Fruit fly (Drosophila melanogaster): ENCODE results near the gene CG43373.

CG43373 gene

dm6 chr3L:16533932-16534331 is 9.2 kb downstream of the CG43373 start (continued):
- TF ChIP-seq lab (GFP tag; optimal IDR thresholded peaks at IDR 0.05) (peak; percentile 85), Bteb2 (GFP tag; optimal IDR thresholded peaks at IDR 0.05) (peak; percentile 65), abd-A (tag; optimal IDR thresholded peaks at IDR 0.05) (peak; percentile 37), Sox102F (GFP tag; optimal IDR thresholded peaks at IDR 0.05) (peak; percentile 88), yki (optimal IDR thresholded peaks at IDR 0.05) (no peak), CG43689 (GFP tag; IDR thresholded peaks at IDR 0.05) (no peak), CG33213 (GFP tag; optimal IDR thresholded peaks at IDR 0.05) (peak; percentile 30), bowl (GFP tag; IDR thresholded peaks at IDR 0.05) (no peak), Hand (GFP tag; optimal IDR thresholded peaks at IDR 0.05) (peak; percentile 73), run (tag; optimal IDR thresholded peaks at IDR 0.05) (peak; percentile 61), PHDP (tag; optimal IDR thresholded peaks at IDR 0.05) (peak; percentile 88), CG12744 (GFP tag; optimal IDR thresholded peaks at IDR 0.05) (peak; percentile 62), CG5953 (GFP tag; IDR thresholded peaks at IDR 0.05) (0 out of 2 replicates have a peak, but pooled peaks have one; percentile 12), Antp (GFP tag; optimal IDR thresholded peaks at IDR 0.05) (peak; percentile 64), CG3065 (GFP tag; optimal IDR thresholded peaks at IDR 0.05) (peak; percentile 11), H2.0 (GFP tag; IDR thresholded peaks at IDR 0.05) (peak; percentile 61), prd (optimal IDR thresholded peaks at IDR 0.05) (no peak), prd (GFP tag; IDR thresholded peaks at IDR 0.05) (peak; percentile 65), tll (GFP tag; optimal IDR thresholded peaks at IDR 0.05) (no peak), E2f1 (GFP tag; IDR thresholded peaks at IDR 0.05) (peak; percentile 54), CrebB (tag; optimal IDR thresholded peaks at IDR 0.05) (peak; percentile 29), bab2 (GFP tag; optimal IDR thresholded peaks at IDR 0.05) (peak; percentile 71), Taf1 (GFP tag; IDR thresholded peaks at IDR 0.05) (no peak), Awh (GFP tag; IDR thresholded peaks at IDR 0.05) (no peak), CG8290 (GFP tag; optimal IDR thresholded peaks at IDR 0.05) (no peak), CG8290 (tag; optimal IDR thresholded peaks at IDR 0.05) (no peak), Max (GFP tag; optimal IDR thresholded peaks at IDR 0.05) (peak; percentile 80), CG3726 (GFP tag; IDR thresholded peaks at IDR 0.05) (no peak), pros (GFP tag; optimal IDR thresholded peaks at IDR 0.05) (no peak), ab (GFP tag; optimal IDR thresholded peaks at IDR 0.05) (peak; percentile 62), Oli (tag; optimal IDR thresholded peaks at IDR 0.05) (peak; percentile 89), Dp (GFP tag; optimal IDR thresholded peaks at IDR 0.05) (no peak), sna (GFP tag; IDR thresholded peaks at IDR 0.05; ENCODE audit: partially characterized antibody) (no peak), Fer2 (tag; optimal IDR thresholded peaks at IDR 0.05) (peak; percentile 49), Med (GFP tag) (peak; percentile 89), CG9817 (tag; optimal IDR thresholded peaks at IDR 0.05) (peak; percentile 86), CG12071 (GFP tag; optimal IDR thresholded peaks at IDR 0.05) (peak; percentile 35), tna (GFP tag; IDR thresholded peaks at IDR 0.05; ENCODE audit: partially characterized antibody) (no peak), CG1024 (GFP tag; IDR thresholded peaks at IDR 0.05) (no peak), Lim3 (GFP tag; IDR thresholded peaks at IDR 0.05) (no peak), CG4328 (GFP tag; optimal IDR thresholded peaks at IDR 0.05) (peak; percentile 70), insv (GFP tag; optimal IDR thresholded peaks at IDR 0.05) (peak in 1 of 2 experiments; percentile 2), CG7839 (tag; optimal IDR thresholded peaks at IDR 0.05) (peak; percentile 88), Trl (optimal IDR thresholded peaks at IDR 0.05) (no peak), Trl (GFP tag; optimal IDR thresholded peaks at IDR 0.05) (peak; percentile 53), Dfd (GFP tag; optimal IDR thresholded peaks at IDR 0.05) (no peak), CG9215 (GFP tag; IDR thresholded peaks at IDR 0.05) (peak; percentile 67), Hey (tag; optimal IDR thresholded peaks at IDR 0.05) (peak; percentile 33), ap (GFP tag; IDR thresholded peaks at IDR 0.05) (peak; percentile 49; the same call in 1 of the 2 replicates), Hr51 (GFP tag; optimal IDR thresholded peaks at IDR 0.05) (peak; percentile 56 to 88), CG10147 (GFP tag; optimal IDR thresholded peaks at IDR 0.05) (peak; percentile 83), TFAM (GFP tag; optimal IDR thresholded peaks at IDR 0.05) (no peak)
